Fruit fly (Drosophila melanogaster): Measurements from ENCODE around the gene CG10211.

DNA sequence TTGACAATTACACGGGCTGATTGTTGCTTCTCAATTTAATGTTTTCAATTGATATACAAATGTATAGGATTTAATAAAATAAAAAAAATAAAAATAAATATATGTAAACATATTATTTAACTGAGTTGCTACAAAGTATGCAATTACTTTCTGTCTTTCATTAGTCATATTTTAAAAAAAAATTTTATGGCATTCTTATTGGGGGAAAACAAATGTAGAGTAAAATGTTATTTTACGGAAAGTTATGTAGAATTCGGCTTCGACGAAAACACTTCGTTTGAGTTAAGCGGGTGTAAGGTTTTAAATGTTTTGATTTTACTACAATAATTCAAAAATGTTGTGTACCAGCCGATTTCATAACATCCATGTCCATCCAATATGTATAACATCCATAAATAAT, 3.9 kb upstream of the CG10211 start:
- TF ChIP-seq CG16779 (tag; optimal IDR thresholded peaks at IDR 0.05) (no peak), Eip75B (GFP tag; optimal IDR thresholded peaks at IDR 0.05) (no peak), Sox102F (GFP tag; optimal IDR thresholded peaks at IDR 0.05) (no peak), CG8632 (GFP tag; optimal IDR thresholded peaks at IDR 0.05) (no peak), Lpt (GFP tag; optimal IDR thresholded peaks at IDR 0.05) (no peak), topi (GFP tag; optimal IDR thresholded peaks at IDR 0.05) (no peak), CG10669 (GFP tag; optimal IDR thresholded peaks at IDR 0.05) (no peak), Ets21C (GFP tag; optimal IDR thresholded peaks at IDR 0.05) (no peak)

Measured in whole organism, prepupa.